Fruit fly (Drosophila melanogaster) whole organism, pupa: ENCODE measurements around the gene CG2113.

ENCODE experiments used
- CG10348 ChIP-seq: fragments of 200-800 bp; sonication (Bioruptor generic); IDR thresholded peaks from 2 replicates; pipeline ENCODE4 v1.3.6; 2022; ENCODE audit warnings: missing biosample characterization, missing genetic modification characterization
- CG15710 ChIP-seq: fragments of 200-800 bp; sonication (Bioruptor generic); optimal IDR thresholded peaks from 2 replicates; lab custom pipeline; 2018; ENCODE audit warnings: missing biosample characterization, mild to moderate bottlenecking, missing genetic modification characterization, moderate library complexity
- CG32121 ChIP-seq: fragments of 200-800 bp; sonication (Bioruptor generic); IDR thresholded peaks from 2 replicates; pipeline ENCODE4 v1.3.6; 2022; ENCODE audit warnings: missing biosample characterization, missing genetic modification characterization
- CG34367 ChIP-seq: fragments of 200-800 bp; sonication (Bioruptor generic); optimal IDR thresholded peaks from 2 replicates; lab custom pipeline; 2018; ENCODE audit warnings: missing biosample characterization, mild to moderate bottlenecking, missing genetic modification characterization
- CG4496 ChIP-seq: fragments of 200-800 bp; sonication (Bioruptor generic); IDR thresholded peaks from 3 replicates; pipeline ENCODE4 v1.3.6; 2022; ENCODE audit warnings: missing biosample characterization, missing genetic modification characterization
- CG8159 ChIP-seq: fragments of 200-800 bp; sonication (Bioruptor generic); optimal IDR thresholded peaks from 3 replicates; lab custom pipeline; 2018; ENCODE audit warnings: missing biosample characterization, mild to moderate bottlenecking, missing genetic modification characterization, moderate library complexity
- EcR ChIP-seq: fragments of 200-800 bp; sonication (Bioruptor generic); optimal IDR thresholded peaks from 3 replicates; lab custom pipeline; 2019; ENCODE audit warnings: missing biosample characterization, missing genetic modification characterization, mild to moderate bottlenecking, moderate library complexity, missing genetic modification reagents
- Pif1B ChIP-seq: fragments of 200-800 bp; sonication (Bioruptor generic); optimal IDR thresholded peaks from 3 replicates; lab custom pipeline; 2016; ENCODE audit warnings: missing biosample characterization, missing genetic modification characterization
- Snoo ChIP-seq: fragments of 200-800 bp; sonication (Bioruptor generic); optimal IDR thresholded peaks from 3 replicates; lab custom pipeline; 2017; ENCODE audit warnings: missing biosample characterization, mild to moderate bottlenecking, missing genetic modification characterization, inconsistent platforms
- gl ChIP-seq: fragments of 200-800 bp; sonication (Bioruptor generic); optimal IDR thresholded peaks from 2 replicates; lab custom pipeline; 2018; ENCODE audit warnings: missing biosample characterization, mild to moderate bottlenecking, missing genetic modification characterization

dm6 chr3L:3017156-3017555, 22.2 kb downstream of the CG2113 start, which contains the start of gene CG32487:
- no peak for TF ChIP-seq CG15710 (tag; lab: Kevin White, UChicago)
- no peak for TF ChIP-seq Snoo (tag; lab: Kevin White, UChicago)
- no peak for TF ChIP-seq CG10348 (GFP tag; lab: Robert Waterston, UW)
- no peak for TF ChIP-seq Pif1B (GFP tag; lab: Kevin White, UChicago)
- TF ChIP-seq CG4496 (GFP tag; lab: Robert Waterston, UW): no peak
- no peak for TF ChIP-seq CG32121 (GFP tag; lab: Robert Waterston, UW)
- TF ChIP-seq EcR (GFP tag; lab: Kevin White, UChicago): no peak
- TF ChIP-seq CG8159 (tag; lab: Kevin White, UChicago): no peak
- no peak for TF ChIP-seq gl (tag; lab: Kevin White, UChicago)
- TF ChIP-seq CG34367 (tag; lab: Kevin White, UChicago): no peak
